Fruit fly (Drosophila melanogaster): ENCODE measurements around the gene wry.

dm6 chr2L:1887729-1888128 is 51.4 kb downstream of the wry start:
- peak; percentile 46 for TF ChIP-seq lz (GFP tag; optimal IDR thresholded peaks at IDR 0.05)
- peak; percentile 46 for TF ChIP-seq ss (GFP tag; optimal IDR thresholded peaks at IDR 0.05)
- TF ChIP-seq OdsH (GFP tag; optimal IDR thresholded peaks at IDR 0.05), result peak; percentile 41
- no peak for TF ChIP-seq Gug (GFP tag; IDR thresholded peaks at IDR 0.05)
- peak; percentile 40 for TF ChIP-seq Lpt (GFP tag; optimal IDR thresholded peaks at IDR 0.05)
- no peak for TF ChIP-seq CG32006 (GFP tag; optimal IDR thresholded peaks at IDR 0.05)
- TF ChIP-seq dsx (GFP tag; optimal IDR thresholded peaks at IDR 0.05; ENCODE audit: poor library complexity, severe bottlenecking), result peak; percentile 70
- TF ChIP-seq Sox15 (GFP tag; optimal IDR thresholded peaks at IDR 0.05), result no peak
- 0 out of 3 replicates have a peak, but pooled peaks have one; percentile 35 for TF ChIP-seq CG6163 (GFP tag; IDR thresholded peaks at IDR 0.05)
- peak; percentile 66 for TF ChIP-seq Sox102F (GFP tag; optimal IDR thresholded peaks at IDR 0.05)
- TF ChIP-seq Eip75B (GFP tag; optimal IDR thresholded peaks at IDR 0.05), result peak; percentile 64
- TF ChIP-seq CG8319 (GFP tag; optimal IDR thresholded peaks at IDR 0.05), result no peak
- TF ChIP-seq CG8119 (GFP tag; IDR thresholded peaks at IDR 0.05), result no peak
- TF ChIP-seq CG10631 (GFP tag; optimal IDR thresholded peaks at IDR 0.05), result peak; percentile 62

Measured in whole organism, prepupa.